Worm (Caenorhabditis elegans) whole organism, midembryonic: ENCODE measurements around the gene nhr-123.

Source experiments
- T22C8.4 ChIP-seq: fragments of 200-800 bp; sonication (Bioruptor generic); IDR thresholded peaks from 2 replicates; pipeline ENCODE4 v1.3.6; 2022; ENCODE audit warnings: missing genetic modification characterization, missing compliant biosample characterization
- cog-1 ChIP-seq: sonication (generic microtip); optimal IDR thresholded peaks from 2 replicates; lab custom pipeline; 2016; ENCODE audit warnings: missing genetic modification characterization, missing compliant biosample characterization
- flt-1 ChIP-seq: fragments of 200-800 bp; sonication (Bioruptor generic); IDR thresholded peaks from 2 replicates; pipeline ENCODE4 v1.3.6; 2022; ENCODE audit warnings: missing genetic modification characterization, missing compliant biosample characterization
- klf-2 ChIP-seq: fragments of 200-800 bp; sonication (Bioruptor generic); conservative IDR thresholded peaks from 2 replicates; pipeline ENCODE4 v1.3.6; 2022; ENCODE audit warnings: missing genetic modification reagents, missing genetic modification characterization, missing compliant biosample characterization
- med-1 ChIP-seq: sonication (generic microtip); optimal IDR thresholded peaks from 2 replicates; lab custom pipeline; 2017; ENCODE audit warnings: missing genetic modification characterization, mild to moderate bottlenecking, missing compliant biosample characterization, antibody characterized with exemption, missing genetic modification reagents; ENCODE audit not compliant: insufficient read depth
- ref-1 ChIP-seq: fragments of 200-800 bp; sonication (Bioruptor generic); conservative IDR thresholded peaks from 2 replicates; pipeline ENCODE4 v1.3.6; 2022; ENCODE audit warnings: missing genetic modification reagents, missing genetic modification characterization, missing compliant biosample characterization
- tab-1 ChIP-seq: fragments of 200-800 bp; sonication (Bioruptor generic); IDR thresholded peaks from 2 replicates; pipeline ENCODE4 v1.3.6; 2022; ENCODE audit warnings: missing genetic modification characterization, missing compliant biosample characterization
- ztf-23 ChIP-seq: fragments of 200-800 bp; sonication (Bioruptor generic); IDR thresholded peaks from 2 replicates; pipeline ENCODE4 v1.3.6; 2022; ENCODE audit warnings: missing genetic modification reagents, missing genetic modification characterization, missing compliant biosample characterization
- ztf-29 ChIP-seq: fragments of 200-800 bp; sonication (Bioruptor generic); IDR thresholded peaks from 2 replicates; pipeline ENCODE4 v1.3.6; 2022; ENCODE audit warnings: missing genetic modification reagents, missing genetic modification characterization, missing compliant biosample characterization

Gene nhr-123

ce11 chrV:422133-422532 lies 29.1 kb upstream of the nhr-123 start, which contains the start of gene dod-20:
dod-20 (plus strand) TSS chrV:422433.
- TF ChIP-seq flt-1 (GFP tag; lab: Robert Waterston, UW) (no peak), klf-2 (no peak), ztf-23 (GFP tag; lab: Robert Waterston, UW) (no peak), T22C8.4 (GFP tag; lab: Robert Waterston, UW) (no peak), ztf-29 (GFP tag; lab: Robert Waterston, UW) (no peak), cog-1 (no peak), ref-1 (GFP tag; lab: Robert Waterston, UW) (no peak), tab-1 (GFP tag; lab: Robert Waterston, UW) (no peak), med-1 (GFP tag; lab: Kevin White, UChicago) (no peak)

ce11 chrV:424140-424539 lies 27.1 kb upstream of the nhr-123 start, which contains the start of gene B0554.5:
B0554.5 (plus strand) TSS chrV:424440.
- no peak for TF ChIP-seq ztf-29 (GFP tag; lab: Robert Waterston, UW)
- TF ChIP-seq flt-1 (GFP tag; lab: Robert Waterston, UW), result no peak
- TF ChIP-seq tab-1 (GFP tag; lab: Robert Waterston, UW), result no peak
- TF ChIP-seq cog-1, result no peak

ce11 chrV:428844-429243 lies 22.4 kb upstream of the nhr-123 start, which contains the start of gene B0554.4:
B0554.4 (plus strand) TSS chrV:429144.
- TF ChIP-seq tab-1 (GFP tag; lab: Robert Waterston, UW) (no peak), cog-1 (no peak), ztf-23 (GFP tag; lab: Robert Waterston, UW) (no peak), T22C8.4 (GFP tag; lab: Robert Waterston, UW) (no peak), flt-1 (GFP tag; lab: Robert Waterston, UW) (no peak), ztf-29 (GFP tag; lab: Robert Waterston, UW) (no peak), med-1 (GFP tag; lab: Kevin White, UChicago) (no peak), klf-2 (no peak), ref-1 (GFP tag; lab: Robert Waterston, UW) (no peak)

- TF ChIP-seq T22C8.4 (GFP tag; lab: Robert Waterston, UW) (no peak), med-1 (GFP tag; lab: Kevin White, UChicago) (no peak), klf-2 (no peak), ztf-23 (GFP tag; lab: Robert Waterston, UW) (no peak), cog-1 (no peak), tab-1 (GFP tag; lab: Robert Waterston, UW) (no peak), ref-1 (GFP tag; lab: Robert Waterston, UW) (no peak)
Measured at ce11 chrV:432991-433390, 18.3 kb upstream of the nhr-123 start.

- TF ChIP-seq cog-1, result no peak
- no peak for TF ChIP-seq klf-2
- TF ChIP-seq ref-1 (GFP tag; lab: Robert Waterston, UW), result no peak
Measured at ce11 chrV:433898-434297, 17.4 kb upstream of the nhr-123 start, which contains the start of gene B0554.2. B0554.2 (plus strand) TSS chrV:434198.

- TF ChIP-seq ztf-29 (GFP tag; lab: Robert Waterston, UW) (no peak), T22C8.4 (GFP tag; lab: Robert Waterston, UW) (no peak), ztf-23 (GFP tag; lab: Robert Waterston, UW) (no peak), flt-1 (GFP tag; lab: Robert Waterston, UW) (no peak), med-1 (GFP tag; lab: Kevin White, UChicago) (no peak), cog-1 (no peak), ref-1 (GFP tag; lab: Robert Waterston, UW) (no peak), tab-1 (GFP tag; lab: Robert Waterston, UW) (no peak), klf-2 (no peak)
Measured at ce11 chrV:438094-438493, 13.2 kb upstream of the nhr-123 start, which contains the start of gene B0554.1. B0554.1 (plus strand) TSS chrV:438394.

- TF ChIP-seq flt-1 (GFP tag; lab: Robert Waterston, UW) (no peak), tab-1 (GFP tag; lab: Robert Waterston, UW) (no peak), T22C8.4 (GFP tag; lab: Robert Waterston, UW) (no peak), cog-1 (no peak)
Measured at ce11 chrV:439183-439749, 12.0 kb upstream of the nhr-123 start.

- TF ChIP-seq flt-1 (GFP tag; lab: Robert Waterston, UW) (no peak), klf-2 (no peak), cog-1 (no peak), ztf-23 (GFP tag; lab: Robert Waterston, UW) (no peak), med-1 (GFP tag; lab: Kevin White, UChicago) (no peak), ztf-29 (GFP tag; lab: Robert Waterston, UW) (no peak), tab-1 (GFP tag; lab: Robert Waterston, UW) (no peak), ref-1 (GFP tag; lab: Robert Waterston, UW) (no peak), T22C8.4 (GFP tag; lab: Robert Waterston, UW) (no peak)
Measured at ce11 chrV:440923-441322, 10.3 kb upstream of the nhr-123 start, which contains the start of gene B0554.7. B0554.7 (minus strand) TSS chrV:441023.

ce11 chrV:443193-443592 lies 8.1 kb upstream of the nhr-123 start, which contains the start of gene srh-33:
srh-33 (minus strand) TSS chrV:443293.
- TF ChIP-seq tab-1 (GFP tag; lab: Robert Waterston, UW) (no peak), flt-1 (GFP tag; lab: Robert Waterston, UW) (no peak), ref-1 (GFP tag; lab: Robert Waterston, UW) (no peak), klf-2 (no peak), cog-1 (no peak), ztf-29 (GFP tag; lab: Robert Waterston, UW) (no peak), med-1 (GFP tag; lab: Kevin White, UChicago) (no peak), ztf-23 (GFP tag; lab: Robert Waterston, UW) (no peak), T22C8.4 (GFP tag; lab: Robert Waterston, UW) (no peak)

ce11 chrV:446574-446973 lies 4.7 kb upstream of the nhr-123 start, which contains the start of gene srh-34:
srh-34 (minus strand) TSS chrV:446674.
- TF ChIP-seq tab-1 (GFP tag; lab: Robert Waterston, UW) (no peak), ztf-29 (GFP tag; lab: Robert Waterston, UW) (no peak), ztf-23 (GFP tag; lab: Robert Waterston, UW) (no peak), ref-1 (GFP tag; lab: Robert Waterston, UW) (no peak)
